Fruit fly (Drosophila melanogaster) whole organism: ENCODE measurements around the gene CG34289.

Experiments
- psq ChIP-seq: fragments of >200 bp; optimal IDR thresholded peaks from 2 replicates; lab custom pipeline; 2017
- usp ChIP-seq: fragments of >200 bp; optimal IDR thresholded peaks from 2 replicates; lab custom pipeline; 2017; ENCODE audit warnings: missing biosample characterization, missing genetic modification characterization, mixed read lengths

dm6 chr3R:23534609-23535008 lies 27.3 kb upstream of the CG34289 start, which contains the start of gene Ugt303B3:
- TF ChIP-seq psq (no peak), usp (GFP tag; lab: Kevin White, UChicago) (no peak)
